Fruit fly (Drosophila melanogaster): Measurements from ENCODE around the gene Srp68.

Srp68 gene

dm6 chr3L:9025680-9026079, 50.8 kb downstream of the Srp68 start (continued):
- no peak for TF ChIP-seq B-H2 (GFP tag; optimal IDR thresholded peaks at IDR 0.05)
- TF ChIP-seq CG4328 (GFP tag; optimal IDR thresholded peaks at IDR 0.05) = peak; percentile 44
- peak; percentile 91 for TF ChIP-seq esg (GFP tag; conservative IDR thresholded peaks at IDR 0.05)
- peak; percentile 76 for TF ChIP-seq CG1603 (tag; optimal IDR thresholded peaks at IDR 0.05)
- TF ChIP-seq Jarid2 (GFP tag; optimal IDR thresholded peaks at IDR 0.05) = peak; percentile 49
- TF ChIP-seq stc (GFP tag; IDR thresholded peaks at IDR 0.05) = peak; percentile 91
- no peak for TF ChIP-seq Dref (GFP tag; IDR thresholded peaks at IDR 0.05)
- TF ChIP-seq Xbp1 (GFP tag; optimal IDR thresholded peaks at IDR 0.05) = peak; percentile 82
- peak; percentile 73 for TF ChIP-seq Dad (GFP tag; optimal IDR thresholded peaks at IDR 0.05)
- TF ChIP-seq Spps (tag; optimal IDR thresholded peaks at IDR 0.05) = peak; percentile 47
- TF ChIP-seq NFAT (GFP tag; IDR thresholded peaks at IDR 0.05) = peak; percentile 82
- peak; percentile 80 for TF ChIP-seq sqz (GFP tag; optimal IDR thresholded peaks at IDR 0.05)
- no peak for TF ChIP-seq chinmo (GFP tag; IDR thresholded peaks at IDR 0.05; ENCODE audit: partially characterized antibody)
- peak; percentile 39 for TF ChIP-seq psq (GFP tag; optimal IDR thresholded peaks at IDR 0.05)
- TF ChIP-seq CG2116 (GFP tag; optimal IDR thresholded peaks at IDR 0.05) = peak; percentile 33

dm6 chr3L:9026568-9026967, 51.7 kb downstream of the Srp68 start:
- TF ChIP-seq gem (tag; optimal IDR thresholded peaks at IDR 0.05) = peak; percentile 15
- TF ChIP-seq CG4282 (GFP tag; optimal IDR thresholded peaks at IDR 0.05) = no peak
- TF ChIP-seq CG13123 (GFP tag; optimal IDR thresholded peaks at IDR 0.05) = no peak
- no peak for TF ChIP-seq CG15011 (GFP tag; optimal IDR thresholded peaks at IDR 0.05)
- peak; percentile 41 for TF ChIP-seq sens (GFP tag)
- TF ChIP-seq dmrt99B (tag; optimal IDR thresholded peaks at IDR 0.05) = peak; percentile 2
- TF ChIP-seq sd (tag; optimal IDR thresholded peaks at IDR 0.05) = no peak
- peak; percentile 92 for TF ChIP-seq D19A (tag; optimal IDR thresholded peaks at IDR 0.05)
- no peak for TF ChIP-seq CG42726 (GFP tag; IDR thresholded peaks at IDR 0.05; ENCODE audit: partially characterized antibody)
- no peak for TF ChIP-seq lilli (GFP tag; optimal IDR thresholded peaks at IDR 0.05)
